Fruit fly (Drosophila melanogaster) whole organism, embryonic: Measurements from ENCODE around the gene Argl.

Source experiments
- Asciz ChIP-seq: fragments of 200-800 bp; sonication (Bioruptor generic); optimal IDR thresholded peaks from 2 replicates; lab custom pipeline; 2017; ENCODE audit warnings: missing biosample characterization, mild to moderate bottlenecking, missing genetic modification characterization, missing genetic modification reagents
- Blimp-1 ChIP-seq: fragments of 200-800 bp; sonication (Bioruptor generic); optimal IDR thresholded peaks from 3 replicates; lab custom pipeline; 2018; ENCODE audit warnings: missing biosample characterization, missing genetic modification characterization, mild to moderate bottlenecking, moderate library complexity, missing genetic modification reagents
- BtbVII ChIP-seq: fragments of 200-800 bp; sonication (Bioruptor generic); optimal IDR thresholded peaks from 3 replicates; lab custom pipeline; 2017; ENCODE audit warnings: missing biosample characterization, mild to moderate bottlenecking, missing genetic modification characterization
- CG11504 ChIP-seq: fragments of 200-800 bp; sonication (Bioruptor generic); optimal IDR thresholded peaks from 3 replicates; lab custom pipeline; 2019; ENCODE audit warnings: missing biosample characterization, mild to moderate bottlenecking, missing genetic modification characterization, moderate library complexity
- CG12299 ChIP-seq: fragments of 200-800 bp; sonication (Bioruptor generic); optimal IDR thresholded peaks from 2 replicates; lab custom pipeline; 2018; ENCODE audit warnings: missing biosample characterization, mild to moderate bottlenecking, missing genetic modification characterization
- CG13123 ChIP-seq: fragments of 200-800 bp; sonication (Bioruptor generic); optimal IDR thresholded peaks from 2 replicates; lab custom pipeline; 2016; ENCODE audit warnings: missing biosample characterization, missing genetic modification characterization
- CG13296 ChIP-seq: fragments of 200-800 bp; sonication (Bioruptor generic); optimal IDR thresholded peaks from 3 replicates; lab custom pipeline; 2018; ENCODE audit warnings: missing biosample characterization, mild to moderate bottlenecking, missing genetic modification characterization
- CG13424 ChIP-seq: fragments of 200-800 bp; sonication (Bioruptor generic); optimal IDR thresholded peaks from 2 replicates; lab custom pipeline; 2019; ENCODE audit warnings: missing biosample characterization, mild to moderate bottlenecking, missing genetic modification characterization, moderate library complexity
- CG14710 ChIP-seq: fragments of 200-800 bp; sonication (Bioruptor generic); optimal IDR thresholded peaks from 3 replicates; lab custom pipeline; 2019; ENCODE audit warnings: missing biosample characterization, mild to moderate bottlenecking, missing genetic modification characterization, moderate library complexity
- CG15514 ChIP-seq: fragments of 200-800 bp; sonication (Bioruptor generic); optimal IDR thresholded peaks from 3 replicates; lab custom pipeline; 2017; ENCODE audit warnings: missing biosample characterization, missing genetic modification characterization, mild to moderate bottlenecking, moderate library complexity, missing genetic modification reagents
- CG17612 ChIP-seq: fragments of 200-800 bp; sonication (Bioruptor generic); IDR thresholded peaks from 2 replicates; pipeline ENCODE4 v1.3.6; 2022; ENCODE audit warnings: missing biosample characterization, missing genetic modification characterization
- CG18599 ChIP-seq: fragments of 200-800 bp; sonication (Bioruptor generic); optimal IDR thresholded peaks from 3 replicates; lab custom pipeline; 2017; ENCODE audit warnings: missing biosample characterization, missing genetic modification characterization, mild to moderate bottlenecking, moderate library complexity, missing genetic modification reagents
- CG2116 ChIP-seq: fragments of 200-800 bp; sonication (Bioruptor generic); optimal IDR thresholded peaks from 3 replicates; lab custom pipeline; 2018; ENCODE audit warnings: missing biosample characterization, mild to moderate bottlenecking, missing genetic modification characterization
- CG2120 ChIP-seq: fragments of 200-800 bp; sonication (Bioruptor generic); optimal IDR thresholded peaks from 3 replicates; lab custom pipeline; 2016; ENCODE audit warnings: missing biosample characterization, missing genetic modification characterization
- CG31365 ChIP-seq: fragments of 200-800 bp; sonication (Bioruptor generic); optimal IDR thresholded peaks from 2 replicates; lab custom pipeline; 2018; ENCODE audit warnings: missing biosample characterization, mild to moderate bottlenecking, missing genetic modification characterization
- CG4360 ChIP-seq: fragments of 200-800 bp; sonication (Bioruptor generic); IDR thresholded peaks from 2 replicates; pipeline ENCODE4 v1.3.6; 2022; ENCODE audit warnings: missing biosample characterization, missing genetic modification characterization
- CG4404 ChIP-seq: fragments of 200-800 bp; sonication (Bioruptor generic); IDR thresholded peaks from 2 replicates; pipeline ENCODE4 v1.3.6; 2022; ENCODE audit warnings: missing biosample characterization, missing genetic modification characterization
- CG4424 ChIP-seq: fragments of 200-800 bp; sonication (Bioruptor generic); optimal IDR thresholded peaks from 3 replicates; lab custom pipeline; 2016; ENCODE audit warnings: missing biosample characterization, missing genetic modification characterization
- CG4854 ChIP-seq: fragments of 200-800 bp; sonication (Bioruptor generic); optimal IDR thresholded peaks from 2 replicates; lab custom pipeline; 2016; ENCODE audit warnings: missing biosample characterization, missing genetic modification characterization, inconsistent platforms
- CG6683 ChIP-seq: fragments of 200-800 bp; sonication (Bioruptor generic); optimal IDR thresholded peaks from 2 replicates; lab custom pipeline; 2017; ENCODE audit warnings: missing biosample characterization, mild to moderate bottlenecking, missing genetic modification characterization, missing genetic modification reagents
- CG6689 ChIP-seq: fragments of 200-800 bp; sonication (Bioruptor generic); IDR thresholded peaks from 2 replicates; pipeline ENCODE4 v1.3.6; 2022; ENCODE audit warnings: missing biosample characterization, missing genetic modification characterization
- CG7556 ChIP-seq: fragments of 200-800 bp; sonication (Bioruptor generic); optimal IDR thresholded peaks from 2 replicates; lab custom pipeline; 2017; ENCODE audit warnings: missing biosample characterization, mild to moderate bottlenecking, missing genetic modification characterization
- CG8089 ChIP-seq: fragments of 200-800 bp; sonication (Bioruptor generic); optimal IDR thresholded peaks from 3 replicates; lab custom pipeline; 2016; ENCODE audit warnings: missing biosample characterization, missing genetic modification characterization
- CG8290 ChIP-seq, 3 experiments: fragments of 200-800 bp; sonication (Bioruptor generic); optimal IDR thresholded peaks; 2 replicates each; lab custom pipeline; 2016 to 2019; ENCODE audit warnings: missing biosample characterization in 3 of 3, missing genetic modification characterization in 3 of 3, mild to moderate bottlenecking in 2 of 3, moderate library complexity in 1 of 3
- CG8388 ChIP-seq: fragments of 200-800 bp; sonication (Bioruptor generic); optimal IDR thresholded peaks from 2 replicates; lab custom pipeline; 2019; ENCODE audit warnings: missing biosample characterization, mild to moderate bottlenecking, missing genetic modification characterization, moderate library complexity
- CG9215 ChIP-seq: fragments of 200-800 bp; sonication (Bioruptor generic); IDR thresholded peaks from 2 replicates; pipeline ENCODE4 v1.3.6; 2022; ENCODE audit warnings: missing biosample characterization, missing genetic modification characterization
- CG9609 ChIP-seq: fragments of 200-800 bp; sonication (Bioruptor generic); optimal IDR thresholded peaks from 3 replicates; lab custom pipeline; 2016; ENCODE audit warnings: missing biosample characterization, missing genetic modification characterization
- CG9932 ChIP-seq: fragments of 200-800 bp; sonication (Bioruptor generic); IDR thresholded peaks from 2 replicates; pipeline ENCODE4 v1.3.6; 2022; ENCODE audit warnings: missing biosample characterization, missing genetic modification characterization
- Dip2 ChIP-seq: fragments of 200-800 bp; sonication (Bioruptor generic); IDR thresholded peaks from 2 replicates; pipeline ENCODE4 v1.3.6; 2022; ENCODE audit warnings: missing biosample characterization, missing genetic modification characterization
- ERR ChIP-seq: fragments of 200-800 bp; sonication (Bioruptor generic); optimal IDR thresholded peaks from 2 replicates; lab custom pipeline; 2016; ENCODE audit warnings: missing biosample characterization, missing genetic modification characterization
- Ets65A ChIP-seq: fragments of 200-800 bp; sonication (Bioruptor generic); peaks from one replicate; lab custom pipeline; 2016; ENCODE audit warnings: missing biosample characterization, missing genetic modification characterization
- Fer3 ChIP-seq: fragments of 200-800 bp; sonication (Bioruptor generic); optimal IDR thresholded peaks from 2 replicates; lab custom pipeline; 2018; ENCODE audit warnings: missing biosample characterization, mild to moderate bottlenecking, missing genetic modification characterization, moderate library complexity
- HmgZ ChIP-seq: fragments of 200-800 bp; sonication (Bioruptor generic); optimal IDR thresholded peaks from 2 replicates; lab custom pipeline; 2018; ENCODE audit warnings: missing biosample characterization, mild to moderate bottlenecking, missing genetic modification characterization
- Lim3 ChIP-seq: fragments of 200-800 bp; sonication (Bioruptor generic); IDR thresholded peaks from 2 replicates; pipeline ENCODE4 v1.3.6; 2022; ENCODE audit warnings: missing biosample characterization, missing genetic modification characterization
- Myb ChIP-seq: fragments of 200-800 bp; sonication (Bioruptor generic); optimal IDR thresholded peaks from 2 replicates; lab custom pipeline; 2016; ENCODE audit warnings: missing biosample characterization, missing genetic modification characterization
- NC2α ChIP-seq: fragments of 200-800 bp; sonication (Bioruptor generic); optimal IDR thresholded peaks from 2 replicates; lab custom pipeline; 2016; ENCODE audit warnings: missing biosample characterization, missing genetic modification characterization
- NK7.1 ChIP-seq: fragments of 200-800 bp; sonication (Bioruptor generic); optimal IDR thresholded peaks from 3 replicates; lab custom pipeline; 2016; ENCODE audit warnings: missing biosample characterization, missing genetic modification characterization
- Optix ChIP-seq: fragments of 200-800 bp; sonication (Bioruptor generic); IDR thresholded peaks from 3 replicates; pipeline ENCODE4 v1.3.6; 2022; ENCODE audit warnings: missing biosample characterization, missing genetic modification characterization
- PHDP ChIP-seq: fragments of 200-800 bp; sonication (Bioruptor generic); optimal IDR thresholded peaks from 3 replicates; lab custom pipeline; 2018; ENCODE audit warnings: missing biosample characterization, mild to moderate bottlenecking, missing genetic modification characterization, moderate library complexity
- al ChIP-seq: fragments of 200-800 bp; sonication (Bioruptor generic); IDR thresholded peaks from 2 replicates; pipeline ENCODE4 v1.3.6; 2022; ENCODE audit warnings: missing biosample characterization, missing genetic modification characterization
- aop ChIP-seq: fragments of 200-800 bp; sonication (Bioruptor generic); IDR thresholded peaks from 2 replicates; pipeline ENCODE4 v1.3.6; 2022; ENCODE audit warnings: missing biosample characterization, missing genetic modification characterization
- ash1 ChIP-seq: fragments of 200-800 bp; sonication (Bioruptor generic); optimal IDR thresholded peaks from 2 replicates; lab custom pipeline; 2018; ENCODE audit warnings: missing biosample characterization, mild to moderate bottlenecking, missing genetic modification characterization
- chif ChIP-seq, 2 experiments: fragments of 200-800 bp; sonication (Bioruptor generic); optimal IDR thresholded peaks; 3 replicates each; lab custom pipeline; 2016; ENCODE audit warnings: missing biosample characterization in 2 of 2, missing genetic modification characterization in 2 of 2
- emc ChIP-seq: fragments of 200-800 bp; sonication (Bioruptor generic); optimal IDR thresholded peaks from 2 replicates; lab custom pipeline; 2016; ENCODE audit warnings: missing biosample characterization, missing genetic modification characterization
- fd64A ChIP-seq: fragments of 200-800 bp; sonication (Bioruptor generic); optimal IDR thresholded peaks from 3 replicates; lab custom pipeline; 2018; ENCODE audit warnings: missing biosample characterization, mild to moderate bottlenecking, missing genetic modification characterization
- hth ChIP-seq: fragments of >200 bp; optimal IDR thresholded peaks from 2 replicates; lab custom pipeline; 2017; ENCODE audit warnings: inconsistent platforms
- ind ChIP-seq: fragments of 200-800 bp; sonication (Bioruptor generic); optimal IDR thresholded peaks from 3 replicates; lab custom pipeline; 2016; ENCODE audit warnings: missing biosample characterization, missing genetic modification characterization
- psq ChIP-seq: fragments of 200-800 bp; sonication (Bioruptor generic); optimal IDR thresholded peaks from 2 replicates; lab custom pipeline; 2017; ENCODE audit warnings: missing biosample characterization, missing genetic modification characterization
- row ChIP-seq: fragments of 200-800 bp; sonication (Bioruptor generic); IDR thresholded peaks from 3 replicates; pipeline ENCODE4 v1.3.6; 2022; ENCODE audit warnings: missing biosample characterization, missing genetic modification characterization
- slp2 ChIP-seq: fragments of 200-800 bp; sonication (Bioruptor generic); optimal IDR thresholded peaks from 2 replicates; lab custom pipeline; 2016; ENCODE audit warnings: missing biosample characterization, missing genetic modification characterization

Argl gene

dm6 chr2L:8982584-8983302 is 40.8 kb upstream of the Argl start (continued):
- TF ChIP-seq BtbVII (GFP tag; lab: Kevin White, UChicago): peak; percentile 40
- TF ChIP-seq CG4424 (GFP tag; lab: Kevin White, UChicago): peak; percentile 36
- peak; percentile 63 for TF ChIP-seq CG13296 (GFP tag; lab: Kevin White, UChicago)
- peak; percentile 31 for TF ChIP-seq CG8388
- TF ChIP-seq CG9215: no peak
- no peak for TF ChIP-seq ash1 (GFP tag; lab: Kevin White, UChicago)
- peak; percentile 65 for TF ChIP-seq CG13424 (tag; lab: Kevin White, UChicago)
- no peak for TF ChIP-seq al (GFP tag; lab: Robert Waterston, UW)
- peak; percentile 51 for TF ChIP-seq Ets65A (GFP tag; lab: Kevin White, UChicago)
- peak; percentile 44 for TF ChIP-seq CG18599 (GFP tag; lab: Kevin White, UChicago)
- peak; percentile 40 for TF ChIP-seq CG12299
- TF ChIP-seq Fer3 (tag; lab: Kevin White, UChicago): peak; percentile 71
- peak; percentile 49 for TF ChIP-seq Asciz (GFP tag; lab: Kevin White, UChicago)
- no peak for TF ChIP-seq Optix
- no peak for TF ChIP-seq CG13123 (GFP tag; lab: Kevin White, UChicago)
- peak; percentile 4 for TF ChIP-seq CG6683
- TF ChIP-seq Blimp-1 (GFP tag; lab: Kevin White, UChicago): peak; percentile 90
- peak; percentile 7 for TF ChIP-seq CG14710 (tag; lab: Kevin White, UChicago)
- TF ChIP-seq NK7.1 (GFP tag; lab: Kevin White, UChicago): no peak
- TF ChIP-seq emc: no peak
- no peak for TF ChIP-seq CG31365 (tag; lab: Kevin White, UChicago)
- TF ChIP-seq CG6689 (GFP tag; lab: Robert Waterston, UW): no peak; the same call in 1 of the 2 replicates
- no peak for TF ChIP-seq CG9932 (GFP tag; lab: Robert Waterston, UW)
- TF ChIP-seq ERR (GFP tag; lab: Kevin White, UChicago): no peak
- no peak for TF ChIP-seq Dip2 (GFP tag; lab: Robert Waterston, UW)
- no peak for TF ChIP-seq CG4854 (GFP tag; lab: Kevin White, UChicago)
- peak; percentile 42 for TF ChIP-seq ind
- no peak for TF ChIP-seq CG17612 (GFP tag; lab: Robert Waterston, UW)
- TF ChIP-seq HmgZ (tag; lab: Kevin White, UChicago): peak; percentile 8
- TF ChIP-seq Lim3 (GFP tag; lab: Robert Waterston, UW): no peak
- TF ChIP-seq psq (GFP tag; lab: Kevin White, UChicago): no peak
- peak; percentile 78 for TF ChIP-seq CG11504 (tag; lab: Kevin White, UChicago)
- TF ChIP-seq CG9609: no peak
- peak; percentile 49 for TF ChIP-seq CG2120 (GFP tag; lab: Kevin White, UChicago)
- TF ChIP-seq CG4360 (GFP tag; lab: Robert Waterston, UW): no peak
- TF ChIP-seq CG7556 (GFP tag; lab: Kevin White, UChicago): peak; percentile 40
- TF ChIP-seq CG8089 (GFP tag; lab: Kevin White, UChicago): peak; percentile 13
- no peak for TF ChIP-seq Myb
- TF ChIP-seq hth (lab: Kevin White, UChicago): no peak
- TF ChIP-seq PHDP (tag; lab: Kevin White, UChicago): peak; percentile 62
- TF ChIP-seq CG4404 (GFP tag; lab: Robert Waterston, UW): no peak
- TF ChIP-seq CG15514 (GFP tag; lab: Kevin White, UChicago): peak; percentile 7
- no peak for TF ChIP-seq CG2116 (GFP tag; lab: Kevin White, UChicago)
- TF ChIP-seq fd64A (GFP tag; lab: Kevin White, UChicago): no peak
- peak in 1 of 2 experiments; percentile 43 for TF ChIP-seq chif (GFP tag; optimal IDR thresholded peaks at IDR 0.05; lab: Kevin White, UChicago)
- peak; percentile 73 for TF ChIP-seq row
- TF ChIP-seq NC2α (GFP tag; lab: Kevin White, UChicago): no peak
- no peak for TF ChIP-seq aop (GFP tag; lab: Robert Waterston, UW)
- TF ChIP-seq slp2 (GFP tag; lab: Kevin White, UChicago): peak; percentile 29
- TF ChIP-seq CG8290 (GFP tag; optimal IDR thresholded peaks at IDR 0.05; lab: Kevin White, UChicago): no peak
- TF ChIP-seq CG8290 (tag; optimal IDR thresholded peaks at IDR 0.05; lab: Kevin White, UChicago): no peak
